Fruit fly (Drosophila melanogaster): ENCODE data around the gene CG10725.

Gene CG10725

DNA sequence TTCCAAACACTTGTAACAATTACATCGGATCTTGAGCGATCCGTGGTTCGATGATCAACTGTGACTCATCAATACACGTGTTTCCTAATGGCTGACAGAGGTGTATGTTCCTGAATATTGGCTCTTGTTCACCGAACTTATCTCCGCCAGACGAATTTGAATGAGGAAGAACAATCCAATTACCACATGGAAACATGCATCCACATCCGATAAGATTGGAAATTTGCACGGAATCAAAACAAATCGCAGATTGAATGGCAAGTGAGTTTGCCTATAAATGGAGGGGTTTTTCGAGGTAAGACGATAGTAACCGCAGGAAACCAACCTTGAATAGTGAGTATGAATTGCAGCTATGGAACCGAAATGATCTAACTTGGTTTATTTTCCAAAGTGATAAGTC, at the start of gene CG10725:
CG10725 (plus strand) TSS at position 301 of the 400 bp plus-strand sequence.
- TF ChIP-seq Pif1B (GFP tag; optimal IDR thresholded peaks at IDR 0.05) (no peak), CG32121 (GFP tag; IDR thresholded peaks at IDR 0.05) (no peak), CG17806 (tag; optimal IDR thresholded peaks at IDR 0.05) (no peak), Pif1A (GFP tag; optimal IDR thresholded peaks at IDR 0.05) (no peak), fd96Ca (GFP tag; IDR thresholded peaks at IDR 0.05) (no peak), CG9948 (tag; optimal IDR thresholded peaks at IDR 0.05) (no peak), CG14655 (GFP tag; optimal IDR thresholded peaks at IDR 0.05) (no peak), EcR (GFP tag; optimal IDR thresholded peaks at IDR 0.05) (no peak), CG8159 (tag; optimal IDR thresholded peaks at IDR 0.05) (no peak), rn (GFP tag; IDR thresholded peaks at IDR 0.05) (no peak), gl (tag; optimal IDR thresholded peaks at IDR 0.05) (no peak), CG15710 (tag; optimal IDR thresholded peaks at IDR 0.05) (no peak), CG4496 (GFP tag; IDR thresholded peaks at IDR 0.05) (no peak), CG12605 (GFP tag; IDR thresholded peaks at IDR 0.05) (no peak), CG34367 (tag; optimal IDR thresholded peaks at IDR 0.05) (no peak), Snoo (tag; optimal IDR thresholded peaks at IDR 0.05) (no peak), CG10348 (GFP tag; IDR thresholded peaks at IDR 0.05) (no peak), Ets98B (GFP tag; IDR thresholded peaks at IDR 0.05) (no peak), CG8301 (tag; optimal IDR thresholded peaks at IDR 0.05) (no peak)

dm6 chr3L:13389834-13390233, 47.9 kb upstream of the CG10725 start, which contains the start of gene Poc1:
Poc1 (minus strand) TSS chr3L:13390006.
- TF ChIP-seq CG9948 (tag; optimal IDR thresholded peaks at IDR 0.05) (no peak), CG34367 (tag; optimal IDR thresholded peaks at IDR 0.05) (no peak), CG8301 (tag; optimal IDR thresholded peaks at IDR 0.05) (no peak), D1 (tag; optimal IDR thresholded peaks at IDR 0.05) (peak; percentile 8)

- TF ChIP-seq D1 (tag; optimal IDR thresholded peaks at IDR 0.05) (no peak), CG9948 (tag; optimal IDR thresholded peaks at IDR 0.05) (peak; percentile 11), CG8159 (tag; optimal IDR thresholded peaks at IDR 0.05) (peak; percentile 63)
These were observed 44.2 kb upstream of the CG10725 start for dm6 chr3L:13393538-13393937.

- no peak for TF ChIP-seq D1 (tag; optimal IDR thresholded peaks at IDR 0.05)
- TF ChIP-seq CG17806 (tag; optimal IDR thresholded peaks at IDR 0.05) = no peak
- no peak for TF ChIP-seq CG13204 (GFP tag; optimal IDR thresholded peaks at IDR 0.05)
- no peak for TF ChIP-seq CG8159 (tag; optimal IDR thresholded peaks at IDR 0.05)
- TF ChIP-seq rn (GFP tag; IDR thresholded peaks at IDR 0.05) = no peak
- TF ChIP-seq fd96Ca (GFP tag; IDR thresholded peaks at IDR 0.05) = no peak
- no peak for TF ChIP-seq CG10348 (GFP tag; IDR thresholded peaks at IDR 0.05)
- TF ChIP-seq CG34367 (tag; optimal IDR thresholded peaks at IDR 0.05) = no peak
- no peak for TF ChIP-seq CG4496 (GFP tag; IDR thresholded peaks at IDR 0.05)
These were observed 40.1 kb upstream of the CG10725 start for dm6 chr3L:13397656-13398055.

DNA sequence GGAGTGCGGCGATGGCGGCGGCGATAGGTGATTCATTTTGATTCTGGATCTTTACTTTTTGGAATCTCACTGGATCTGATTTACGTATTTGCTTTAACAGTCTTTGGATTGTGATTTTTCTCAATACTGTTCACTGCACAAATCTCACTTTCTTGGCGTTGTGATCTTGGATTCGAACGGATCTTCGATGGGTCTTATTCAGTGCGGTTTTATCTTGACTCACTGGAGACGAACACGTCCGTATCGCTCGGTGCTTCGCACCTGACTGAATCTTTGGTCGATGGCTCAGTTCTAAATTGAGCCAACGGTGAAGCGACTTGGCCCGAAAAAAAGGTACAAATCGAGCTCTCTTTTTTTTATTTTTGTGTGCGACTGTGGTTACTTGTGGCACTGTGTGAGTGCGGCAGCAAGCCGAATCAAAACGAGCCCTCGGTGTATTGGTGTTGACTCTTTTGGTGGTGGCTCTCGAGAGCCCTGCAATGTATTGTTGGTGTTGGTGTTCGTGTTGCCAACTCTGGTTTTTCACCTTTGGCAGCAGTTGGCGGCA, 36.8 kb upstream of the CG10725 start, which contains the start of gene sens:
sens (minus strand) TSS at position 254 of the 547 bp plus-strand sequence.
- TF ChIP-seq Ets98B (GFP tag; IDR thresholded peaks at IDR 0.05) (no peak), CG17806 (tag; optimal IDR thresholded peaks at IDR 0.05) (no peak), CG8301 (tag; optimal IDR thresholded peaks at IDR 0.05) (no peak), CG12605 (GFP tag; IDR thresholded peaks at IDR 0.05) (no peak), CG34367 (tag; optimal IDR thresholded peaks at IDR 0.05) (no peak), Snoo (tag; optimal IDR thresholded peaks at IDR 0.05) (peak; percentile 27), Pif1B (GFP tag; optimal IDR thresholded peaks at IDR 0.05) (no peak)

DNA sequence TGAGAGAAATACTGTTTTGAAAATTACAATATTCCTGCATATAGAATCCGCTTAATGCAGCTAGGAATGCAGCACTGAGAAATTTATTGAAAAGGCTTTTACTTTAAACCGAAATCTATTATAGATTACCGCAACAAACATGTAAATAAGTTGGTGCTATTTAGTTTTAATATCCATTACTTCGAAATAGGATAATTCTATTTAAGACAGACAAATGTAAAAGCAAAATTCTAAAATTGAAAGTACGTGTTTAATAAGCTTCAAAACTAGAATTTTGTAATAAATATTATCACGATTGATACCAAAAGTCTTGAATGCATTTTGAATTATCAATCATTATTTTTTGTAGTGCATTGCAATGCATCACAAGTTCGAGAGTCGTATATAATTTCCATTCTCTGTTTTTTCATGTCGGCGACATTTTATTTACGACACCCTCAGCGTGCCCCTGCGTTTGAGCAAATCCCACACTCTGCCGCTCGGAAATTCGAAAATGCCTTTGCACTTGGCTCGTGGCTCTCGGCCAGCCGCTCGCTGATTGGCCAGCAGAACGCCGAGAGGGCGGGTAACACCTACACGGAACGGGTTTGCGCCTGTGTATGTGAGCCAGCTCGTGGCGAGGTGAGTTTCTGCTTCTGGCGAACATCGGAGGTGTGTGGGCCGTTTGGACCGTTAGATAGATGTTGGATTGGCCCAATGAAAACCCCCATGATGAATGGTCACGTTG, 34.5 kb upstream of the CG10725 start:
- no peak for TF ChIP-seq CG8301 (tag; optimal IDR thresholded peaks at IDR 0.05)
- no peak for TF ChIP-seq CG9948 (tag; optimal IDR thresholded peaks at IDR 0.05)
- TF ChIP-seq CG17806 (tag; optimal IDR thresholded peaks at IDR 0.05) = no peak
- TF ChIP-seq CG12605 (GFP tag; IDR thresholded peaks at IDR 0.05) = no peak
- TF ChIP-seq CG14655 (GFP tag; optimal IDR thresholded peaks at IDR 0.05) = no peak
- TF ChIP-seq Pif1B (GFP tag; optimal IDR thresholded peaks at IDR 0.05) = no peak
- no peak for TF ChIP-seq CG34367 (tag; optimal IDR thresholded peaks at IDR 0.05)
- no peak for TF ChIP-seq CG10348 (GFP tag; IDR thresholded peaks at IDR 0.05)
- TF ChIP-seq Snoo (tag; optimal IDR thresholded peaks at IDR 0.05) = no peak
- peak; percentile 69 for TF ChIP-seq CG4496 (GFP tag; IDR thresholded peaks at IDR 0.05)
- peak; percentile 20 for TF ChIP-seq CG8159 (tag; optimal IDR thresholded peaks at IDR 0.05)
- TF ChIP-seq CG32121 (GFP tag; IDR thresholded peaks at IDR 0.05) = no peak

DNA sequence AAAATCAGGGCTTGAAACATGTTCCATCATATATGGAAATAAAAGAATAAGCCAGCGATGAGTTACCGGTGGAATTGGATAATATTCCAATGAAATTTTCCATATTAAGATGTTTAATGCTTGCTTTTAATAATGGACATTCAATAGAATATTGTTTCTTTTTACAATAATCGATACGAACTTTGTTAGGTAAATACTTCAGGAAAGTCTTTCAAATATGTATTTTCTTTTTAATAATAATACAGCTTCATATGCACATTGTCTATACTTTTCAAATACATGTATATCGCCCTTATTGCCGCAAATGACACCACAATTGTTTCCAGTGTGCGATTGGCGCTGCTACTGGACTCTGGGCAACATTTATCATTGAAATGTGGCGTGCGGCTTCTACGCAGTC, 30.9 kb upstream of the CG10725 start:
- no peak for TF ChIP-seq fd96Ca (GFP tag; IDR thresholded peaks at IDR 0.05)
- TF ChIP-seq CG15710 (tag; optimal IDR thresholded peaks at IDR 0.05) = peak; percentile 52
- TF ChIP-seq CG17806 (tag; optimal IDR thresholded peaks at IDR 0.05) = peak; percentile 46
- TF ChIP-seq D1 (tag; optimal IDR thresholded peaks at IDR 0.05) = peak; percentile 26
- no peak for TF ChIP-seq CG32121 (GFP tag; IDR thresholded peaks at IDR 0.05)
- TF ChIP-seq rn (GFP tag; IDR thresholded peaks at IDR 0.05) = no peak
- TF ChIP-seq CG14655 (GFP tag; optimal IDR thresholded peaks at IDR 0.05) = peak; percentile 67
- TF ChIP-seq Pif1B (GFP tag; optimal IDR thresholded peaks at IDR 0.05) = peak; percentile 42
- TF ChIP-seq Pif1A (GFP tag; optimal IDR thresholded peaks at IDR 0.05) = peak; percentile 38
- TF ChIP-seq Snoo (tag; optimal IDR thresholded peaks at IDR 0.05) = peak; percentile 41
- TF ChIP-seq CG8159 (tag; optimal IDR thresholded peaks at IDR 0.05) = peak; percentile 72
- TF ChIP-seq gl (tag; optimal IDR thresholded peaks at IDR 0.05) = no peak
- TF ChIP-seq CG13204 (GFP tag; optimal IDR thresholded peaks at IDR 0.05) = peak; percentile 7
- peak; percentile 29 for TF ChIP-seq CG8301 (tag; optimal IDR thresholded peaks at IDR 0.05)
- TF ChIP-seq CG9948 (tag; optimal IDR thresholded peaks at IDR 0.05) = peak; percentile 40
- peak; percentile 35 for TF ChIP-seq CG34367 (tag; optimal IDR thresholded peaks at IDR 0.05)
- TF ChIP-seq CG12605 (GFP tag; IDR thresholded peaks at IDR 0.05) = no peak
